Worm (Caenorhabditis elegans): ENCODE measurements around the gene clec-213.

ce11 chrV:7645454-7645853, 40.5 kb downstream of the clec-213 start, which contains the start of gene str-47:
- TF ChIP-seq ama-1 (optimal IDR thresholded peaks at IDR 0.05): no peak
- TF ChIP-seq ceh-36 (tag; optimal IDR thresholded peaks at IDR 0.05): no peak
- TF ChIP-seq pes-1 (GFP tag; IDR thresholded peaks at IDR 0.05): no peak
- TF ChIP-seq tra-4 (tag; optimal IDR thresholded peaks at IDR 0.05): no peak
- no peak for TF ChIP-seq ceh-13 (GFP tag; optimal IDR thresholded peaks at IDR 0.05)
- no peak for TF ChIP-seq aly-1 (tag; optimal IDR thresholded peaks at IDR 0.05)
- TF ChIP-seq sea-1 (GFP tag; conservative IDR thresholded peaks at IDR 0.05): no peak
- no peak for TF ChIP-seq tbx-11 (GFP tag; IDR thresholded peaks at IDR 0.05)
- TF ChIP-seq tbx-37 (GFP tag; conservative IDR thresholded peaks at IDR 0.05): no peak
- TF ChIP-seq ets-7 (tag; optimal IDR thresholded peaks at IDR 0.05): no peak
- no peak for TF ChIP-seq flt-1 (GFP tag; IDR thresholded peaks at IDR 0.05)
- TF ChIP-seq hmg-4 (GFP tag; optimal IDR thresholded peaks at IDR 0.05): no peak
- no peak for TF ChIP-seq B0310.2 (tag; optimal IDR thresholded peaks at IDR 0.05)

Measured in whole organism, early embryonic.